Worm (Caenorhabditis elegans): ENCODE measurements around the gene F33G12.7.

- TF ChIP-seq nhr-77 (tag; optimal IDR thresholded peaks at IDR 0.05) (no peak), mab-5 (tag; optimal IDR thresholded peaks at IDR 0.05) (no peak), crh-2 (tag; optimal IDR thresholded peaks at IDR 0.05) (no peak), unc-39 (tag; optimal IDR thresholded peaks at IDR 0.05) (no peak)
These were observed 26.5 kb upstream of the F33G12.7 start for ce11 chrII:5066967-5067366.

Measured in whole organism, L2 larva.